Worm (Caenorhabditis elegans) whole organism, young adult: ENCODE results near the gene csn-3.

Experiments used
- B0035.1 ChIP-seq: sonication (generic microtip); optimal IDR thresholded peaks from 2 replicates; lab custom pipeline; 2016; ENCODE audit warnings: missing genetic modification characterization, mild to moderate bottlenecking, missing compliant biosample characterization, missing genotype, missing genetic modification reagents
- C06A6.2 ChIP-seq: fragments of 200-800 bp; sonication (Bioruptor generic); conservative IDR thresholded peaks from 2 replicates; pipeline ENCODE4 v1.3.6; 2022; ENCODE audit warnings: missing genetic modification characterization, missing compliant biosample characterization
- T26A5.8 ChIP-seq: sonication (generic microtip); optimal IDR thresholded peaks from 2 replicates; lab custom pipeline; 2016; ENCODE audit warnings: missing genetic modification characterization, missing compliant biosample characterization
- attf-5 ChIP-seq: fragments of 200-800 bp; sonication (Bioruptor generic); optimal IDR thresholded peaks from 2 replicates; lab custom pipeline; 2018; ENCODE audit warnings: mild to moderate bottlenecking, missing genetic modification characterization, missing compliant biosample characterization
- dpl-1 ChIP-seq: fragments of 150-350 bp; optimal IDR thresholded peaks from 2 replicates; lab custom pipeline; 2014; ENCODE audit warnings: missing biosample characterization, missing genetic modification reagents, missing genetic modification characterization
- egrh-3 ChIP-seq: fragments of 200-800 bp; sonication (Bioruptor generic); IDR thresholded peaks from 2 replicates; pipeline ENCODE4 v1.3.6; 2022; ENCODE audit warnings: missing genetic modification reagents, missing genetic modification characterization, missing compliant biosample characterization
- him-1 ChIP-seq: sonication (generic microtip); optimal IDR thresholded peaks from 2 replicates; lab custom pipeline; 2016; ENCODE audit warnings: missing genotype, missing genetic modification reagents, missing genetic modification characterization, missing compliant biosample characterization
- lin-54 ChIP-seq: fragments of 200-800 bp; sonication (Bioruptor generic); optimal IDR thresholded peaks from 2 replicates; lab custom pipeline; 2018; ENCODE audit warnings: mild to moderate bottlenecking, missing genetic modification characterization, missing compliant biosample characterization
- sea-2 ChIP-seq: fragments of 200-800 bp; sonication (Bioruptor generic); IDR thresholded peaks from 2 replicates; pipeline ENCODE4 v1.3.6; 2022; ENCODE audit warnings: missing genetic modification characterization, missing compliant biosample characterization
- somi-1 ChIP-seq: fragments of 200-800 bp; sonication (Bioruptor generic); optimal IDR thresholded peaks from 2 replicates; lab custom pipeline; 2018; ENCODE audit warnings: mild to moderate bottlenecking, missing genetic modification characterization, missing compliant biosample characterization
- zfh-2 ChIP-seq: fragments of 200-800 bp; sonication (Bioruptor generic); conservative IDR thresholded peaks from 2 replicates; pipeline ENCODE4 v1.3.6; 2022; ENCODE audit warnings: missing genetic modification reagents, missing genetic modification characterization, missing compliant biosample characterization

DNA sequence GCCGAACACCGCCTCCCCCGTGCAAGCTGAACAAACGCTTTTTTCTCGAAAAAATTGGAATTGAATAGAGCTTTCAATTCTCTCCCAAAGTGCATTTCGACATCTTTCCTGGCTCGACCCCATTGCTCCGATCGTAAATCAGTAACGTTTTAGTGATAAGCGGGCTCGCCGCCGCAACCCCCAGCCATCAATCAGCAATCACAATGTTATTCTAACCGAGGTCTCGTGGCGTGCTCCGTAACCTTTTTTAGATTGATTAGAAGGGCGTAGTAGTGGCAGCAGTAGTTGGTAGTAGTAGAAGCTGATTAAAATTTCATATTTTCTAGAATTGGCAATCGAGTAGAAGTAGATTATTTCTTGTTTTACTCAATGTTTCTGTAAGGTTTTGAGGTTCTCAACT, 7.2 kb upstream of the csn-3 start:
- TF ChIP-seq him-1 (tag; lab: Kevin White, UChicago) (no peak), T26A5.8 (tag; lab: Kevin White, UChicago) (no peak), somi-1 (GFP tag; lab: Kevin White, UChicago) (no peak), zfh-2 (no peak), attf-5 (GFP tag; lab: Kevin White, UChicago) (no peak), lin-54 (GFP tag; lab: Kevin White, UChicago) (no peak), B0035.1 (tag; lab: Kevin White, UChicago) (no peak), egrh-3 (GFP tag; lab: Robert Waterston, UW) (no peak), dpl-1 (GFP tag; lab: Kevin White, UChicago) (no peak), sea-2 (GFP tag; lab: Robert Waterston, UW) (no peak), C06A6.2 (GFP tag; lab: Robert Waterston, UW) (no peak)
